Worm (Caenorhabditis elegans) whole organism, L4 larva: Measurements from ENCODE around the gene T07C4.12.
A peak's percentile ranks its signal among the peaks of the same experiment; 100 is the strongest.

Source experiments
- D1046.2 ChIP-seq: fragments of 200-800 bp; sonication (Bioruptor generic); IDR thresholded peaks from 2 replicates; pipeline ENCODE4 v1.3.6; 2022; ENCODE audit warnings: missing genetic modification characterization, missing compliant biosample characterization
- F10B5.3 ChIP-seq: sonication (generic microtip); optimal IDR thresholded peaks from 2 replicates; lab custom pipeline; 2016; ENCODE audit warnings: mild to moderate bottlenecking, missing genetic modification characterization, missing compliant biosample characterization
- F26F4.8 ChIP-seq: fragments of 200-800 bp; sonication (Bioruptor generic); conservative IDR thresholded peaks from 2 replicates; pipeline ENCODE4 v1.3.6; 2022; ENCODE audit warnings: missing genetic modification characterization, missing compliant biosample characterization
- F49E8.2 ChIP-seq: sonication (generic microtip); optimal IDR thresholded peaks from 2 replicates; lab custom pipeline; 2016; ENCODE audit warnings: missing compliant biosample characterization, mild to moderate bottlenecking, missing genetic modification characterization, borderline replicate concordance
- T20F7.1 ChIP-seq: fragments of 200-800 bp; sonication (Bioruptor generic); optimal IDR thresholded peaks from 2 replicates; lab custom pipeline; 2018; ENCODE audit warnings: mild to moderate bottlenecking, missing genetic modification characterization, missing compliant biosample characterization
- T26A8.4 ChIP-seq: fragments of 200-800 bp; sonication (Bioruptor generic); IDR thresholded peaks from 2 replicates; pipeline ENCODE4 v1.3.6; 2022; ENCODE audit warnings: missing genetic modification characterization, missing compliant biosample characterization
- Y105C5A.15 ChIP-seq: fragments of 200-800 bp; sonication (Bioruptor generic); IDR thresholded peaks from 2 replicates; pipeline ENCODE4 v1.3.6; 2022; ENCODE audit warnings: missing genetic modification characterization, missing compliant biosample characterization
- Y5F2A.4 ChIP-seq: fragments of 200-800 bp; sonication (Bioruptor generic); optimal IDR thresholded peaks from 2 replicates; lab custom pipeline; 2018; ENCODE audit warnings: mild to moderate bottlenecking, missing genetic modification characterization, missing compliant biosample characterization
- ZK337.2 ChIP-seq: fragments of 200-800 bp; sonication (Bioruptor generic); IDR thresholded peaks from 2 replicates; pipeline ENCODE4 v1.3.6; 2022; ENCODE audit warnings: missing genetic modification reagents, missing genetic modification characterization, missing compliant biosample characterization
- aha-1 ChIP-seq: fragments of 150-350 bp; peaks from one replicate; lab custom pipeline; 2014; ENCODE audit warnings: missing biosample characterization, missing genetic modification characterization
- ceh-20 ChIP-seq: fragments of 200-800 bp; sonication (Bioruptor generic); IDR thresholded peaks from 2 replicates; pipeline ENCODE4 v1.3.6; 2022; ENCODE audit warnings: missing genetic modification reagents, missing genetic modification characterization, missing compliant biosample characterization
- ceh-28 ChIP-seq: fragments of 150-350 bp; optimal IDR thresholded peaks from 2 replicates; lab custom pipeline; 2014; ENCODE audit warnings: missing biosample characterization, missing genetic modification reagents, missing genetic modification characterization
- ceh-62 ChIP-seq: sonication (generic microtip); optimal IDR thresholded peaks from 2 replicates; lab custom pipeline; 2017; ENCODE audit warnings: missing biosample characterization, missing genetic modification characterization
- ctbp-1 ChIP-seq: fragments of 200-800 bp; sonication (Bioruptor generic); IDR thresholded peaks from 2 replicates; pipeline ENCODE4 v1.3.6; 2022; ENCODE audit warnings: missing genetic modification reagents, missing genetic modification characterization, missing compliant biosample characterization
- daf-12 ChIP-seq: fragments of 150-350 bp; optimal IDR thresholded peaks from 2 replicates; lab custom pipeline; 2014; ENCODE audit warnings: missing biosample characterization, missing genetic modification reagents, missing genetic modification characterization
- daf-19 ChIP-seq: fragments of 200-800 bp; sonication (Bioruptor generic); conservative IDR thresholded peaks from 2 replicates; pipeline ENCODE4 v1.3.6; 2022; ENCODE audit warnings: missing genetic modification characterization, missing compliant biosample characterization
- dmd-6 ChIP-seq: fragments of 200-800 bp; sonication (Bioruptor generic); IDR thresholded peaks from 2 replicates; pipeline ENCODE4 v1.3.6; 2022; ENCODE audit warnings: missing genetic modification reagents, missing genetic modification characterization, missing compliant biosample characterization
- dmd-9 ChIP-seq: fragments of 200-800 bp; sonication (Bioruptor generic); IDR thresholded peaks from 2 replicates; pipeline ENCODE4 v1.3.6; 2022; ENCODE audit warnings: missing genetic modification reagents, missing genetic modification characterization, missing compliant biosample characterization
- dve-1 ChIP-seq: sonication (generic microtip); optimal IDR thresholded peaks from 2 replicates; lab custom pipeline; 2017; ENCODE audit warnings: antibody characterized with exemption, mild to moderate bottlenecking, missing genetic modification characterization, missing compliant biosample characterization; ENCODE audit not compliant: insufficient read depth
- egl-43 ChIP-seq: fragments of 200-800 bp; sonication (Bioruptor generic); IDR thresholded peaks from 2 replicates; pipeline ENCODE4 v1.3.6; 2022; ENCODE audit warnings: missing genetic modification reagents, missing genetic modification characterization, missing compliant biosample characterization
- hlh-11 ChIP-seq: fragments of 200-800 bp; sonication (Bioruptor generic); optimal IDR thresholded peaks from 2 replicates; lab custom pipeline; 2018; ENCODE audit warnings: mild to moderate bottlenecking, missing genetic modification characterization, missing compliant biosample characterization
- hlh-30 ChIP-seq: sonication (generic microtip); optimal IDR thresholded peaks from 2 replicates; lab custom pipeline; 2017; ENCODE audit warnings: antibody characterized with exemption, mild to moderate bottlenecking, missing genetic modification characterization, missing compliant biosample characterization; ENCODE audit not compliant: insufficient read depth
- jun-1 ChIP-seq: fragments of 150-350 bp; optimal IDR thresholded peaks from 2 replicates; lab custom pipeline; 2014; ENCODE audit warnings: missing biosample characterization, missing genetic modification reagents, missing genetic modification characterization
- lin-39 ChIP-seq: fragments of 150-350 bp; optimal IDR thresholded peaks from 2 replicates; lab custom pipeline; 2014; ENCODE audit warnings: missing biosample characterization, missing genetic modification reagents, missing genetic modification characterization
- lir-3 ChIP-seq: sonication (generic microtip); optimal IDR thresholded peaks from 2 replicates; lab custom pipeline; 2016; ENCODE audit warnings: mild to moderate bottlenecking, missing genetic modification characterization, missing compliant biosample characterization
- lsy-2 ChIP-seq, 2 experiments: fragments of 150-350 bp in 1 of 2; sonication (generic microtip) in 1 of 2; optimal IDR thresholded peaks; 2 replicates each; lab custom pipeline; 2014 to 2017; ENCODE audit warnings: missing biosample characterization in 2 of 2, missing genetic modification characterization in 2 of 2
- madf-5 ChIP-seq, 2 experiments: fragments of 200-800 bp; sonication (Bioruptor generic); IDR thresholded peaks; 2 replicates each; pipeline ENCODE4 v1.3.6; 2022; ENCODE audit warnings: missing compliant biosample characterization in 2 of 2, missing genetic modification characterization in 2 of 2
- mdl-1 ChIP-seq, 2 experiments: fragments of 150-350 bp in 1 of 2; sonication (generic microtip) in 1 of 2; optimal IDR thresholded peaks; 2 replicates each; lab custom pipeline; 2014 to 2017; ENCODE audit warnings: missing biosample characterization in 2 of 2, missing genetic modification characterization in 2 of 2
- mep-1 ChIP-seq: fragments of 150-350 bp; sonication (generic microtip); optimal IDR thresholded peaks from 3 replicates; lab custom pipeline; 2014; ENCODE audit warnings: missing biosample characterization, missing genetic modification characterization
- mxl-2 ChIP-seq: fragments of 200-800 bp; sonication (Bioruptor generic); conservative IDR thresholded peaks from 2 replicates; pipeline ENCODE4 v1.3.6; 2022; ENCODE audit warnings: missing genetic modification reagents, missing genetic modification characterization, missing compliant biosample characterization
- mxl-3 ChIP-seq: fragments of 200-800 bp; sonication (Bioruptor generic); optimal IDR thresholded peaks from 2 replicates; lab custom pipeline; 2018; ENCODE audit warnings: mild to moderate bottlenecking, missing genetic modification characterization, missing compliant biosample characterization
- nhr-10 ChIP-seq: fragments of 150-350 bp; optimal IDR thresholded peaks from 2 replicates; lab custom pipeline; 2014; ENCODE audit warnings: missing biosample characterization, missing genetic modification characterization
- nhr-11 ChIP-seq: fragments of 150-350 bp; optimal IDR thresholded peaks from 2 replicates; lab custom pipeline; 2014; ENCODE audit warnings: missing biosample characterization, missing genetic modification characterization
- nhr-111 ChIP-seq: fragments of 200-800 bp; sonication (Bioruptor generic); optimal IDR thresholded peaks from 2 replicates; lab custom pipeline; 2018; ENCODE audit warnings: mild to moderate bottlenecking, missing genetic modification characterization, missing compliant biosample characterization
- nhr-25 ChIP-seq: sonication (generic microtip); optimal IDR thresholded peaks from 2 replicates; lab custom pipeline; 2017; ENCODE audit warnings: missing genetic modification characterization, mild to moderate bottlenecking, missing compliant biosample characterization, antibody characterized with exemption, moderate library complexity, borderline replicate concordance; ENCODE audit not compliant: insufficient read depth
- nhr-28 ChIP-seq: fragments of 150-350 bp; optimal IDR thresholded peaks from 2 replicates; lab custom pipeline; 2014; ENCODE audit warnings: missing biosample characterization, missing genetic modification characterization
- nhr-76 ChIP-seq: fragments of 150-350 bp; optimal IDR thresholded peaks from 2 replicates; lab custom pipeline; 2014; ENCODE audit warnings: missing biosample characterization, missing genetic modification characterization
- pha-4 ChIP-seq, 2 experiments: fragments of 150-350 bp in 1 of 2; fragments of 200-800 bp in 1 of 2; sonication (Bioruptor generic) in 1 of 2; IDR thresholded peaks in 1 of 2; optimal IDR thresholded peaks in 1 of 2; 2 replicates each; pipeline versions ENCODE4 v1.3.6 to Lab custom; 2014 to 2022; ENCODE audit warnings: missing genetic modification characterization in 2 of 2, missing genetic modification reagents in 2 of 2, missing biosample characterization in 1 of 2, missing compliant biosample characterization in 1 of 2
- rbr-2 ChIP-seq: sonication (generic microtip); optimal IDR thresholded peaks from 2 replicates; lab custom pipeline; 2016; ENCODE audit warnings: missing genotype, missing genetic modification characterization, missing compliant biosample characterization
- saeg-2 ChIP-seq: fragments of 200-800 bp; sonication (Bioruptor generic); IDR thresholded peaks from 2 replicates; pipeline ENCODE4 v1.3.6; 2022; ENCODE audit warnings: missing genetic modification reagents, missing genetic modification characterization, missing compliant biosample characterization
- sdz-12 ChIP-seq: fragments of 200-800 bp; sonication (Bioruptor generic); optimal IDR thresholded peaks from 2 replicates; lab custom pipeline; 2018; ENCODE audit warnings: mild to moderate bottlenecking, missing genetic modification characterization, missing compliant biosample characterization
- snpc-1.2 ChIP-seq: fragments of 200-800 bp; sonication (Bioruptor generic); IDR thresholded peaks from 2 replicates; pipeline ENCODE4 v1.3.6; 2022; ENCODE audit warnings: missing genetic modification reagents, missing genetic modification characterization, missing compliant biosample characterization
- tag-97 ChIP-seq: fragments of 200-800 bp; sonication (Bioruptor generic); IDR thresholded peaks from 2 replicates; pipeline ENCODE4 v1.3.6; 2022; ENCODE audit warnings: missing genetic modification characterization, missing compliant biosample characterization
- unc-39 ChIP-seq: sonication (generic microtip); optimal IDR thresholded peaks from 2 replicates; lab custom pipeline; 2017; ENCODE audit warnings: missing biosample characterization, missing genetic modification characterization
- vab-7 ChIP-seq: fragments of 200-800 bp; sonication (Bioruptor generic); IDR thresholded peaks from 2 replicates; pipeline ENCODE4 v1.3.6; 2022; ENCODE audit warnings: missing genetic modification reagents, missing genetic modification characterization, missing compliant biosample characterization
- zfp-3 ChIP-seq: fragments of 200-800 bp; sonication (Bioruptor generic); conservative IDR thresholded peaks from 2 replicates; pipeline ENCODE4 v1.3.6; 2022; ENCODE audit warnings: missing genetic modification reagents, missing genetic modification characterization, missing compliant biosample characterization

T07C4.12 gene

ce11 chrIII:10331232-10331631, 1.2 kb downstream of the T07C4.12 start (continued):
- TF ChIP-seq dve-1 (peak; percentile 26), hlh-11 (peak; percentile 29), egl-43 (GFP tag; lab: Robert Waterston, UW) (no peak), aha-1 (tag; lab: Kevin White, UChicago) (peak; percentile 31), tag-97 (no peak), lsy-2 (tag; optimal IDR thresholded peaks at IDR 0.05; lab: Kevin White, UChicago) (no peak), unc-39 (tag; lab: Kevin White, UChicago) (no peak), lin-39 (tag; lab: Kevin White, UChicago) (no peak), daf-12 (tag; lab: Kevin White, UChicago) (no peak)

- TF ChIP-seq saeg-2 (GFP tag; lab: Robert Waterston, UW): no peak
- no peak for TF ChIP-seq unc-39 (tag; lab: Kevin White, UChicago)
- TF ChIP-seq jun-1: no peak
- TF ChIP-seq Y105C5A.15 (GFP tag; lab: Robert Waterston, UW): no peak
- TF ChIP-seq nhr-11 (tag; lab: Kevin White, UChicago): no peak
Observed at ce11 chrIII:10330372-10331062, 1.9 kb downstream of the T07C4.12 start, which contains the start of gene nex-2. Gene nex-2, minus strand, starts transcription at chrIII:10330422.

- TF ChIP-seq nhr-76: no peak
- TF ChIP-seq hlh-30 (tag; lab: Kevin White, UChicago): peak; percentile 52
- peak; percentile 44 for TF ChIP-seq mxl-3
- no peak for TF ChIP-seq F10B5.3
- TF ChIP-seq ctbp-1 (GFP tag; lab: Robert Waterston, UW): no peak
- TF ChIP-seq F49E8.2 (tag; lab: Kevin White, UChicago): no peak
- TF ChIP-seq ceh-28 (tag; lab: Kevin White, UChicago): no peak
- TF ChIP-seq T20F7.1 (GFP tag; lab: Kevin White, UChicago): no peak
- TF ChIP-seq pha-4 (GFP tag; IDR thresholded peaks at IDR 0.05; lab: Robert Waterston, UW): no peak
- no peak for TF ChIP-seq pha-4 (tag; optimal IDR thresholded peaks at IDR 0.05; lab: Kevin White, UChicago)
- TF ChIP-seq nhr-25 (tag; lab: Kevin White, UChicago): no peak
- no peak for TF ChIP-seq F26F4.8
- no peak for TF ChIP-seq mxl-2
- TF ChIP-seq zfp-3: no peak
- TF ChIP-seq lsy-2 (tag; optimal IDR thresholded peaks at IDR 0.05; lab: Kevin White, UChicago): peak in 1 of 2 experiments; percentile 12
- no peak for TF ChIP-seq vab-7 (GFP tag; lab: Robert Waterston, UW)
- peak; percentile 62 for TF ChIP-seq hlh-11
- TF ChIP-seq T26A8.4: no peak
- TF ChIP-seq snpc-1.2 (GFP tag; lab: Robert Waterston, UW): no peak
- peak; percentile 37 for TF ChIP-seq mep-1 (tag; lab: Kevin White, UChicago)
- no peak for TF ChIP-seq rbr-2 (tag; lab: Kevin White, UChicago)
- no peak for TF ChIP-seq nhr-10
- no peak for TF ChIP-seq ceh-20
- TF ChIP-seq nhr-111 (GFP tag; lab: Kevin White, UChicago): no peak
- TF ChIP-seq ceh-62: no peak
- no peak for TF ChIP-seq dmd-9 (GFP tag; lab: Robert Waterston, UW)
- TF ChIP-seq mdl-1 (tag; optimal IDR thresholded peaks at IDR 0.05; lab: Kevin White, UChicago): peak in 1 of 2 experiments; percentile 25
- no peak for TF ChIP-seq madf-5 (GFP tag; IDR thresholded peaks at IDR 0.05; lab: Robert Waterston, UW)
- TF ChIP-seq dmd-6 (GFP tag; lab: Robert Waterston, UW): peak; percentile 56
- TF ChIP-seq ZK337.2: no peak
- TF ChIP-seq nhr-28 (tag; lab: Kevin White, UChicago): peak; percentile 62
- TF ChIP-seq D1046.2 (GFP tag; lab: Robert Waterston, UW): no peak
- no peak for TF ChIP-seq Y5F2A.4 (GFP tag; lab: Kevin White, UChicago)
- TF ChIP-seq sdz-12 (GFP tag; lab: Kevin White, UChicago): no peak
- no peak for TF ChIP-seq daf-19
- TF ChIP-seq lir-3 (tag; lab: Kevin White, UChicago): no peak
Observed at ce11 chrIII:10329811-10330210, 2.6 kb downstream of the T07C4.12 start.
